Worm (Caenorhabditis elegans): ENCODE measurements around the gene chts-1.

- TF ChIP-seq nhr-76 (tag; optimal IDR thresholded peaks at IDR 0.05) (no peak), unc-62 (GFP tag; optimal IDR thresholded peaks at IDR 0.05 in 1 of 2) (no peak), unc-62 (tag; optimal IDR thresholded peaks at IDR 0.05) (no peak), mep-1 (tag; optimal IDR thresholded peaks at IDR 0.05) (no peak)
These were observed 12.9 kb downstream of the chts-1 start, which contains the start of gene lgc-11 for ce11 chrX:7506533-7506932.

Measured in whole organism, L4 larva.